Fruit fly (Drosophila melanogaster): Measurements from ENCODE around the gene tex.

DNA sequence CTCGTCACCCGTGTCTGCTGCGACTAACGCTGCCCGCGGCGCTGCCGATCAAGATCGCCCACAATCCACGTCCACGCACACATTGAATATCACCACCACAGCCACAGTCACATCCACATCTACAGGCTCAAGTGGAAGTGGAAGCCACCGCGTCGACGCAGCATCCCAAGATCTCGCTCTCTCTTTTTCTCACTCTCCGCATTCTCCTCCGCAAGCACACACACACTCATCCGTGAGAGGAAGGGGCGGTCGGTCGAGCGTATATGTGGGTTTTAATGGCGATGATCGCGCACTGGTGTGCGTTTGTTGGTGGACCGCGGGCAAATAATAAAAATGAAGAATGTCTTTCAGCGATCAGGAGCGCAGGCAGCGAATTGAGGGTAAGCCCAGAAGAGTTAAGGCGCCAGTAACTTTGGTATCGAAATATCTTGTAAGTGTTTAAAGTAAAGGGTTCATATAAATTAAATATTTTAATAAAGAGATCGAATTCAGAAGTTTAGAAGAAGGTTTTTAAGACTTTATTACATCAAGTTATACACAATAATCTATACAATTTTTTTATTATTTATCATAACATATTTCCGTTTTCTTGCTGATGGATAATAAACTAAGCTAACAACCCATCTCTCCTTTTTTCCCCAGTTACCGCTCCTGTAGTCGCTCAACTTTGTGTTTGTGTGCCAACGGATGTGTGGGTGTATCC lies 25.5 kb upstream of the tex start, which contains the start of gene Poxm:
- TF ChIP-seq h (optimal IDR thresholded peaks at IDR 0.05) = no peak
- no peak for TF ChIP-seq insv (optimal IDR thresholded peaks at IDR 0.05)
- TF ChIP-seq ttk (optimal IDR thresholded peaks at IDR 0.05) = no peak
- no peak for TF ChIP-seq psq (optimal IDR thresholded peaks at IDR 0.05)
- TF ChIP-seq Sin3A (optimal IDR thresholded peaks at IDR 0.05) = no peak
- no peak for TF ChIP-seq Myc (optimal IDR thresholded peaks at IDR 0.05)
